Worm (Caenorhabditis elegans): ENCODE results near the gene T04G9.6.

T04G9.6 gene

DNA sequence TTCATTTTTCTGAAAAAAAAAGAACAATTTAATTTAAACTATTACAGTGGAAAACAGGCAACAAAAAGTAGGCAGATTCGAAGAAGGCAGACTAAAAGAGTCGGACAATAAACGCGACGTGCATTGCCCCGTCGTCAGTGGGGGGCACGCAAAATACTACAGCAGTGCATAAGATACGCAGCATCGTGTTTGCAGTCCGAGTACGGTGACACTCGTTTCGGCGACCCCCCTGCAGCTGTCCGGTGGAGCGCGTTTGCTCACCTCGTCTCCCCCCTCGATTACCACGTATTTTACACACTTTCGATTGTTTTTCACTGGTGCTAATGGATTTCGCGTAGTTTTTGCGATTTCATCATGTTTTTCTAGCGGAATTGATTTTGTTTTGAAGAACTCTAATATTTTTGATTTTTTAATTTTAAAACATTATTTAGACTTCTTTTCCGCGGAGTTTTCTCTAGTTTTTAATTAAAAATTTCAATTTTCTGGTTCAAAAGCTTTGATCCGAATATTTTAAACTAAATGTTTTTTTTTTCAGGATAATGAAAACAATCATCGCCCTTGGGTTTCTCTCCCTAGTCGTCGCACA, 16.6 kb downstream of the T04G9.6 start, which contains the start of the genes trap-2 and ile-2 (continued):
- TF ChIP-seq aly-2 (tag; optimal IDR thresholded peaks at IDR 0.05) (no peak), nhr-43 (tag; optimal IDR thresholded peaks at IDR 0.05; ENCODE audit: poor library complexity, severe bottlenecking) (peak; percentile 89), ceh-28 (tag; optimal IDR thresholded peaks at IDR 0.05) (peak; percentile 75), daf-12 (tag; optimal IDR thresholded peaks at IDR 0.05) (no peak), ztf-4 (tag; optimal IDR thresholded peaks at IDR 0.05) (peak; percentile 22), elt-1 (tag; optimal IDR thresholded peaks at IDR 0.05) (peak; percentile 55), mdl-1 (tag; optimal IDR thresholded peaks at IDR 0.05) (no peak), pha-4 (tag; optimal IDR thresholded peaks at IDR 0.05) (peak; percentile 95), zag-1 (tag; optimal IDR thresholded peaks at IDR 0.05) (no peak), ceh-9 (tag; optimal IDR thresholded peaks at IDR 0.05) (no peak), unc-62 (GFP tag; optimal IDR thresholded peaks at IDR 0.05) (peak; percentile 71), fkh-2 (tag; optimal IDR thresholded peaks at IDR 0.05) (peak; percentile 16), nhr-25 (tag; optimal IDR thresholded peaks at IDR 0.05) (peak; percentile 98), nhr-11 (tag; optimal IDR thresholded peaks at IDR 0.05) (no peak), nhr-76 (tag; optimal IDR thresholded peaks at IDR 0.05) (no peak), sea-2 (GFP tag; optimal IDR thresholded peaks at IDR 0.05) (no peak), nfya-1 (tag; optimal IDR thresholded peaks at IDR 0.05; ENCODE audit: insufficient read depth) (peak; percentile 98), ama-1 (optimal IDR thresholded peaks at IDR 0.05) (peak; percentile 20)

DNA sequence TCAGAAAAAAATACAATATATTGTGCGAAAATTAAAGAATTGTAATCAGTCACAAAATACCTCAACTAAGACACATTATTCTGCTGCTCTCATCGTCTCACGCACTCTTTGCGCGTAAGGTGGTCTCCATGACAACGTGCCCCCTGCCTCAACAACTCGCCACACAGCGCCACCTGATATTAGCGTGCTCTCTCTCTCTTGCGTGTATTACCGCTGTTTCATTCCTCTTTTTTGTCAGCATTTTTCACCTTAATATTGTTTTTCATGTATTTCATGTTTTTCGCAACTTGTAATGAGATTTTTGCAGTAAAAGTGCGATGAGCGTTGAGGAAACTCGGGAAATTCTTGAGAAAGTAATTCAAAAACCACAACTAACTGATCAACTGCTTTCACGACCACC, 21.3 kb downstream of the T04G9.6 start, which contains the start of gene dyf-11:
Gene dyf-11 (plus strand): TSS at position 301 of the 400 bp plus-strand sequence.
- no peak for TF ChIP-seq nhr-237 (tag; optimal IDR thresholded peaks at IDR 0.05)
- no peak for TF ChIP-seq snpc-4 (tag; optimal IDR thresholded peaks at IDR 0.05)
- TF ChIP-seq egl-5 (tag; optimal IDR thresholded peaks at IDR 0.05), result no peak
- TF ChIP-seq nhr-76 (tag; optimal IDR thresholded peaks at IDR 0.05), result no peak
- no peak for TF ChIP-seq nhr-12 (tag; optimal IDR thresholded peaks at IDR 0.05)
- no peak for TF ChIP-seq ama-1 (optimal IDR thresholded peaks at IDR 0.05)
- TF ChIP-seq nhr-77 (tag; optimal IDR thresholded peaks at IDR 0.05), result no peak
- no peak for TF ChIP-seq elt-3 (tag; optimal IDR thresholded peaks at IDR 0.05)
- TF ChIP-seq lin-15B (tag; optimal IDR thresholded peaks at IDR 0.05), result no peak
- TF ChIP-seq mdl-1 (tag; optimal IDR thresholded peaks at IDR 0.05), result no peak
- no peak for TF ChIP-seq nhr-43 (tag; optimal IDR thresholded peaks at IDR 0.05; ENCODE audit: poor library complexity, severe bottlenecking)
- no peak for TF ChIP-seq ceh-16 (tag; optimal IDR thresholded peaks at IDR 0.05)
- no peak for TF ChIP-seq fkh-2 (tag; optimal IDR thresholded peaks at IDR 0.05)

- TF ChIP-seq nfya-1 (tag; optimal IDR thresholded peaks at IDR 0.05; ENCODE audit: insufficient read depth) (peak; percentile 59), ztf-11 (tag; optimal IDR thresholded peaks at IDR 0.05) (no peak), elt-1 (tag; optimal IDR thresholded peaks at IDR 0.05) (no peak), mml-1 (tag; optimal IDR thresholded peaks at IDR 0.05) (no peak), tbx-2 (tag; optimal IDR thresholded peaks at IDR 0.05) (no peak), nhr-237 (tag; optimal IDR thresholded peaks at IDR 0.05) (no peak), ama-1 (optimal IDR thresholded peaks at IDR 0.05) (no peak), R02D3.7 (tag; optimal IDR thresholded peaks at IDR 0.05) (no peak), elt-2 (tag; optimal IDR thresholded peaks at IDR 0.05) (no peak), fkh-10 (GFP tag; optimal IDR thresholded peaks at IDR 0.05) (no peak), ceh-28 (tag; optimal IDR thresholded peaks at IDR 0.05) (no peak), sea-2 (GFP tag; optimal IDR thresholded peaks at IDR 0.05) (no peak), egl-27 (tag; optimal IDR thresholded peaks at IDR 0.05) (no peak), mdl-1 (tag; optimal IDR thresholded peaks at IDR 0.05) (no peak), lin-39 (tag; optimal IDR thresholded peaks at IDR 0.05) (peak; percentile 50), hmg-11 (tag; optimal IDR thresholded peaks at IDR 0.05) (peak; percentile 67), nhr-12 (tag; optimal IDR thresholded peaks at IDR 0.05) (no peak), ztf-4 (tag; optimal IDR thresholded peaks at IDR 0.05) (no peak), aly-2 (tag; optimal IDR thresholded peaks at IDR 0.05) (no peak), nhr-23 (tag; optimal IDR thresholded peaks at IDR 0.05) (no peak), skn-1 (tag; optimal IDR thresholded peaks at IDR 0.05) (no peak), elt-3 (tag; optimal IDR thresholded peaks at IDR 0.05) (no peak)
Observed at ce11 chrX:760579-760978, 24.2 kb downstream of the T04G9.6 start.

- TF ChIP-seq ZK546.5 (tag; optimal IDR thresholded peaks at IDR 0.05), result no peak
- TF ChIP-seq elt-3 (tag; optimal IDR thresholded peaks at IDR 0.05), result no peak
- TF ChIP-seq R02D3.7 (tag; optimal IDR thresholded peaks at IDR 0.05), result no peak
- no peak for TF ChIP-seq elt-2 (tag; optimal IDR thresholded peaks at IDR 0.05)
- TF ChIP-seq zag-1 (tag; optimal IDR thresholded peaks at IDR 0.05), result no peak
- TF ChIP-seq skn-1 (tag; optimal IDR thresholded peaks at IDR 0.05), result no peak
- no peak for TF ChIP-seq egl-27 (tag; optimal IDR thresholded peaks at IDR 0.05)
- TF ChIP-seq nhr-67 (tag; optimal IDR thresholded peaks at IDR 0.05), result no peak
- no peak for TF ChIP-seq snpc-4 (tag; optimal IDR thresholded peaks at IDR 0.05)
- no peak for TF ChIP-seq nhr-43 (tag; optimal IDR thresholded peaks at IDR 0.05; ENCODE audit: poor library complexity, severe bottlenecking)
- TF ChIP-seq nhr-12 (tag; optimal IDR thresholded peaks at IDR 0.05), result no peak
- no peak for TF ChIP-seq nhr-77 (tag; optimal IDR thresholded peaks at IDR 0.05)
- TF ChIP-seq fos-1 (tag; optimal IDR thresholded peaks at IDR 0.05), result no peak
- no peak for TF ChIP-seq unc-62 (GFP tag; optimal IDR thresholded peaks at IDR 0.05)
- TF ChIP-seq ama-1 (optimal IDR thresholded peaks at IDR 0.05), result no peak
- no peak for TF ChIP-seq eor-1 (tag; optimal IDR thresholded peaks at IDR 0.05)
Observed at ce11 chrX:759634-760033, 25.1 kb downstream of the T04G9.6 start, which contains the start of gene aex-3. TSS of gene aex-3 (minus strand) at chrX:759734.

All from whole organism, L3 larva.